Fruit fly (Drosophila melanogaster): Measurements from ENCODE around the gene CG3982.
A peak's percentile ranks its signal among the peaks of the same experiment; 100 is the strongest.

Gene CG3982

dm6 chr3L:9422636-9423419 is 5.6 kb upstream of the CG3982 start, which contains the start of gene aay (continued):
- TF ChIP-seq YL-1 (GFP tag; optimal IDR thresholded peaks at IDR 0.05) (peak; percentile 97), pb (GFP tag; optimal IDR thresholded peaks at IDR 0.05) (peak; percentile 97), sim (GFP tag; IDR thresholded peaks at IDR 0.05) (peak; percentile 96), CG5180 (GFP tag; optimal IDR thresholded peaks at IDR 0.05) (peak; percentile 93), CG2116 (GFP tag; optimal IDR thresholded peaks at IDR 0.05) (peak; percentile 91), CG4617 (GFP tag; optimal IDR thresholded peaks at IDR 0.05; ENCODE audit: borderline replicate concordance) (peak; percentile 98), CG14014 (GFP tag; IDR thresholded peaks at IDR 0.05) (peak; percentile 97), CG18011 (GFP tag; optimal IDR thresholded peaks at IDR 0.05) (peak; percentile 90), CG10654 (GFP tag; optimal IDR thresholded peaks at IDR 0.05) (peak; percentile 98), run (tag; optimal IDR thresholded peaks at IDR 0.05) (peak; percentile 99), dimm (GFP tag; IDR thresholded peaks at IDR 0.05) (peak; percentile 93), salm (tag; optimal IDR thresholded peaks at IDR 0.05) (peak; percentile 99), kah (GFP tag; optimal IDR thresholded peaks at IDR 0.05) (peak; percentile 97), CG13894 (tag; optimal IDR thresholded peaks at IDR 0.05) (peak; percentile 97), CG4424 (GFP tag; optimal IDR thresholded peaks at IDR 0.05) (peak; percentile 99), hbn (GFP tag; IDR thresholded peaks at IDR 0.05; ENCODE audit: partially characterized antibody) (no peak), CG15269 (tag; optimal IDR thresholded peaks at IDR 0.05) (peak; percentile 99), CG43689 (GFP tag; IDR thresholded peaks at IDR 0.05) (peak; percentile 90), Bgb (GFP tag; IDR thresholded peaks at IDR 0.05; ENCODE audit: partially characterized antibody) (peak; percentile 21; the same call in 1 of the 2 replicates), CG3281 (GFP tag; optimal IDR thresholded peaks at IDR 0.05) (peak; percentile 98), Ptx1 (GFP tag; IDR thresholded peaks at IDR 0.05) (peak; percentile 99), Dbx (GFP tag; IDR thresholded peaks at IDR 0.05) (peak; percentile 97), CG9215 (GFP tag; IDR thresholded peaks at IDR 0.05) (peak; percentile 94), dmrt99B (tag; optimal IDR thresholded peaks at IDR 0.05) (peak; percentile 100), tin (GFP tag; optimal IDR thresholded peaks at IDR 0.05) (peak; percentile 98), ab (GFP tag; optimal IDR thresholded peaks at IDR 0.05) (peak; percentile 82), bsh (GFP tag; optimal IDR thresholded peaks at IDR 0.05) (peak; percentile 93 to 99), fu2 (GFP tag; optimal IDR thresholded peaks at IDR 0.05) (peak; percentile 96), gsb-n (tag; optimal IDR thresholded peaks at IDR 0.05) (peak; percentile 100), CG12391 (tag; optimal IDR thresholded peaks at IDR 0.05) (peak; percentile 100), Vsx1 (GFP tag; optimal IDR thresholded peaks at IDR 0.05) (peak; percentile 97), gfzf (GFP tag; optimal IDR thresholded peaks at IDR 0.05) (peak; percentile 29), Meics (GFP tag; optimal IDR thresholded peaks at IDR 0.05) (peak; percentile 98), tx (GFP tag; optimal IDR thresholded peaks at IDR 0.05) (peak; percentile 97), CG6175 (GFP tag; IDR thresholded peaks at IDR 0.05) (peak; percentile 95), CG32767 (GFP tag; IDR thresholded peaks at IDR 0.05) (peak; percentile 96), CG5245 (GFP tag; optimal IDR thresholded peaks at IDR 0.05) (peak; percentile 97), CG12942 (GFP tag; optimal IDR thresholded peaks at IDR 0.05) (peak; percentile 99), NFAT (GFP tag; IDR thresholded peaks at IDR 0.05) (peak; percentile 92), Kr (GFP tag; optimal IDR thresholded peaks at IDR 0.05) (peak; percentile 75), BEAF-32 (GFP tag; optimal IDR thresholded peaks at IDR 0.05) (peak; percentile 22), Sry-δ (GFP tag; optimal IDR thresholded peaks at IDR 0.05) (peak; percentile 66), CG17361 (GFP tag; IDR thresholded peaks at IDR 0.05) (peak; percentile 99), Lhr (GFP tag; optimal IDR thresholded peaks at IDR 0.05) (peak; percentile 96), HmgZ (tag; optimal IDR thresholded peaks at IDR 0.05) (peak; percentile 99), Mes4 (GFP tag; optimal IDR thresholded peaks at IDR 0.05) (peak; percentile 98), CG7839 (tag; optimal IDR thresholded peaks at IDR 0.05) (peak; percentile 99), ato (GFP tag; IDR thresholded peaks at IDR 0.05; ENCODE audit: partially characterized antibody) (no peak)

All from whole organism, embryonic.